Fruit fly (Drosophila melanogaster): ENCODE results near the gene CG32669.

CG32669 gene

dm6 chrX:10854686-10855085 lies 9.8 kb upstream of the CG32669 start, which contains the start of gene feo (continued):
- peak; percentile 12 for TF ChIP-seq CG30020 (tag; optimal IDR thresholded peaks at IDR 0.05)
- TF ChIP-seq chinmo (GFP tag; IDR thresholded peaks at IDR 0.05; ENCODE audit: partially characterized antibody) = no peak
- TF ChIP-seq vnd (GFP tag; IDR thresholded peaks at IDR 0.05; ENCODE audit: partially characterized antibody) = no peak
- TF ChIP-seq klu (GFP tag; IDR thresholded peaks at IDR 0.05) = no peak
- no peak for TF ChIP-seq NC2β (GFP tag; optimal IDR thresholded peaks at IDR 0.05)
- no peak for TF ChIP-seq Fer3 (tag; optimal IDR thresholded peaks at IDR 0.05)
- no peak for TF ChIP-seq CG1024 (GFP tag; IDR thresholded peaks at IDR 0.05)
- peak; percentile 32 for TF ChIP-seq sens (GFP tag)
- no peak for TF ChIP-seq sisA (GFP tag; IDR thresholded peaks at IDR 0.05)
- no peak for TF ChIP-seq CG6272 (GFP tag; IDR thresholded peaks at IDR 0.05)
- TF ChIP-seq ind (GFP tag; optimal IDR thresholded peaks at IDR 0.05) = no peak
- TF ChIP-seq luna (GFP tag; optimal IDR thresholded peaks at IDR 0.05) = no peak
- TF ChIP-seq CG3065 (GFP tag; optimal IDR thresholded peaks at IDR 0.05) = no peak
- TF ChIP-seq chn (GFP tag; optimal IDR thresholded peaks at IDR 0.05) = no peak
- no peak for TF ChIP-seq CG2678 (tag; optimal IDR thresholded peaks at IDR 0.05)
- TF ChIP-seq Elba2 (GFP tag; optimal IDR thresholded peaks at IDR 0.05) = peak; percentile 9
- no peak for TF ChIP-seq CG18764 (GFP tag; optimal IDR thresholded peaks at IDR 0.05)
- no peak for TF ChIP-seq Xbp1 (GFP tag; optimal IDR thresholded peaks at IDR 0.05)
- TF ChIP-seq CG4730 (GFP tag; IDR thresholded peaks at IDR 0.05) = no peak
- TF ChIP-seq CG14050 (GFP tag; IDR thresholded peaks at IDR 0.05) = no peak
- no peak for TF ChIP-seq jumu (GFP tag; optimal IDR thresholded peaks at IDR 0.05)
- no peak for TF ChIP-seq CG42726 (GFP tag; IDR thresholded peaks at IDR 0.05; ENCODE audit: partially characterized antibody)
- TF ChIP-seq cwo (GFP tag; optimal IDR thresholded peaks at IDR 0.05) = no peak
- TF ChIP-seq CG7372 (GFP tag; IDR thresholded peaks at IDR 0.05) = no peak
- no peak for TF ChIP-seq gem (tag; optimal IDR thresholded peaks at IDR 0.05)
- no peak for TF ChIP-seq esg (GFP tag; conservative IDR thresholded peaks at IDR 0.05)
- TF ChIP-seq slou (GFP tag; optimal IDR thresholded peaks at IDR 0.05) = no peak
- peak; percentile 25 for TF ChIP-seq gfzf (GFP tag; optimal IDR thresholded peaks at IDR 0.05)
- no peak for TF ChIP-seq slp2 (GFP tag; optimal IDR thresholded peaks at IDR 0.05)
- TF ChIP-seq CG15269 (tag; optimal IDR thresholded peaks at IDR 0.05) = no peak
- peak; percentile 95 for TF ChIP-seq Myb (GFP tag; optimal IDR thresholded peaks at IDR 0.05)
- TF ChIP-seq CG18262 (tag; optimal IDR thresholded peaks at IDR 0.05) = no peak
- no peak for TF ChIP-seq Kr (GFP tag; optimal IDR thresholded peaks at IDR 0.05)
- no peak for TF ChIP-seq CG17912 (GFP tag; optimal IDR thresholded peaks at IDR 0.05)
- TF ChIP-seq Tbp (GFP tag; optimal IDR thresholded peaks at IDR 0.05) = no peak
- TF ChIP-seq Usf (GFP tag; optimal IDR thresholded peaks at IDR 0.05) = no peak
- no peak for TF ChIP-seq chm (GFP tag; IDR thresholded peaks at IDR 0.05)
- TF ChIP-seq H2.0 (GFP tag; IDR thresholded peaks at IDR 0.05) = no peak
- no peak for TF ChIP-seq Hsf (GFP tag; optimal IDR thresholded peaks at IDR 0.05)
- no peak for TF ChIP-seq Hand (GFP tag; optimal IDR thresholded peaks at IDR 0.05)
- no peak for TF ChIP-seq Optix (GFP tag; IDR thresholded peaks at IDR 0.05)
- TF ChIP-seq row (GFP tag; IDR thresholded peaks at IDR 0.05) = peak; percentile 53
- no peak for TF ChIP-seq CrebB (tag; optimal IDR thresholded peaks at IDR 0.05)
- no peak for TF ChIP-seq otp (GFP tag; IDR thresholded peaks at IDR 0.05)
- no peak for TF ChIP-seq ro (GFP tag; IDR thresholded peaks at IDR 0.05)
- no peak for TF ChIP-seq CG6654 (GFP tag; optimal IDR thresholded peaks at IDR 0.05)
- peak; percentile 67 for TF ChIP-seq CG2116 (GFP tag; optimal IDR thresholded peaks at IDR 0.05)
- no peak for TF ChIP-seq Lpt (GFP tag; optimal IDR thresholded peaks at IDR 0.05)
- TF ChIP-seq CG31441 (GFP tag; IDR thresholded peaks at IDR 0.05) = no peak
- TF ChIP-seq Atf6 (GFP tag; IDR thresholded peaks at IDR 0.05) = no peak
- TF ChIP-seq CG11696 (GFP tag; IDR thresholded peaks at IDR 0.05) = no peak
- no peak for TF ChIP-seq CG31224 (GFP tag; IDR thresholded peaks at IDR 0.05)
- no peak for TF ChIP-seq bcd (GFP tag; optimal IDR thresholded peaks at IDR 0.05)
- TF ChIP-seq CG3838 (GFP tag; optimal IDR thresholded peaks at IDR 0.05) = no peak

Data from whole organism, embryonic.